Fruit fly (Drosophila melanogaster) whole organism, embryonic: ENCODE data around the gene Ir68b.
A peak's percentile ranks its signal among the peaks of the same experiment; 100 is the strongest.

Source experiments
- Ada2b ChIP-seq: fragments of 200-800 bp; sonication (Bioruptor generic); IDR thresholded peaks from 2 replicates; pipeline ENCODE4 v1.3.6; 2022; ENCODE audit warnings: missing biosample characterization, missing genetic modification characterization
- Atf-2 ChIP-seq: fragments of 200-800 bp; sonication (Bioruptor generic); optimal IDR thresholded peaks from 2 replicates; lab custom pipeline; 2016; ENCODE audit warnings: missing biosample characterization, missing genetic modification characterization
- Bdp1 ChIP-seq: fragments of 200-800 bp; sonication (Bioruptor generic); optimal IDR thresholded peaks from 3 replicates; lab custom pipeline; 2016; ENCODE audit warnings: missing biosample characterization, missing genetic modification characterization
- Blimp-1 ChIP-seq: fragments of 200-800 bp; sonication (Bioruptor generic); optimal IDR thresholded peaks from 3 replicates; lab custom pipeline; 2018; ENCODE audit warnings: missing biosample characterization, missing genetic modification characterization, mild to moderate bottlenecking, moderate library complexity, missing genetic modification reagents
- CG11247 ChIP-seq: fragments of 200-800 bp; sonication (Bioruptor generic); IDR thresholded peaks from 2 replicates; pipeline ENCODE4 v1.3.6; 2022; ENCODE audit warnings: missing biosample characterization, missing genetic modification characterization
- CG11398 ChIP-seq: fragments of 200-800 bp; sonication (Bioruptor generic); optimal IDR thresholded peaks from 2 replicates; lab custom pipeline; 2016; ENCODE audit warnings: missing biosample characterization, missing genetic modification characterization
- CG12391 ChIP-seq: fragments of 200-800 bp; sonication (Bioruptor generic); optimal IDR thresholded peaks from 3 replicates; lab custom pipeline; 2018; ENCODE audit warnings: missing biosample characterization, mild to moderate bottlenecking, missing genetic modification characterization, moderate library complexity
- CG12659 ChIP-seq: fragments of 200-800 bp; sonication (Bioruptor generic); optimal IDR thresholded peaks from 3 replicates; lab custom pipeline; 2017; ENCODE audit warnings: mild to moderate bottlenecking, missing biosample characterization, missing genetic modification reagents, missing genetic modification characterization
- CG14050 ChIP-seq: fragments of 200-800 bp; sonication (Bioruptor generic); IDR thresholded peaks from 3 replicates; pipeline ENCODE4 v1.3.6; 2022; ENCODE audit warnings: missing biosample characterization, missing genetic modification characterization
- CG14860 ChIP-seq: fragments of 200-800 bp; sonication (Bioruptor generic); IDR thresholded peaks from 3 replicates; pipeline ENCODE4 v1.3.6; 2022; ENCODE audit warnings: missing biosample characterization, missing genetic modification characterization; ENCODE audit not compliant: partially characterized antibody
- CG18764 ChIP-seq: fragments of 200-800 bp; sonication (Bioruptor generic); optimal IDR thresholded peaks from 3 replicates; lab custom pipeline; 2016; ENCODE audit warnings: missing biosample characterization, missing genetic modification characterization
- CG2678 ChIP-seq: fragments of 200-800 bp; sonication (Bioruptor generic); optimal IDR thresholded peaks from 3 replicates; lab custom pipeline; 2019; ENCODE audit warnings: missing biosample characterization, mild to moderate bottlenecking, missing genetic modification characterization, moderate library complexity
- CG32767 ChIP-seq: fragments of 200-800 bp; sonication (Bioruptor generic); IDR thresholded peaks from 2 replicates; pipeline ENCODE4 v1.3.6; 2022; ENCODE audit warnings: missing biosample characterization, missing genetic modification characterization
- CG3995 ChIP-seq: fragments of 200-800 bp; sonication (Bioruptor generic); optimal IDR thresholded peaks from 3 replicates; lab custom pipeline; 2016; ENCODE audit warnings: missing biosample characterization, missing genetic modification characterization
- CG42726 ChIP-seq: fragments of 200-800 bp; sonication (Bioruptor generic); IDR thresholded peaks from 2 replicates; pipeline ENCODE4 v1.3.6; 2022; ENCODE audit warnings: missing biosample characterization, missing genetic modification characterization; ENCODE audit not compliant: partially characterized antibody
- CG4282 ChIP-seq: fragments of 200-800 bp; sonication (Bioruptor generic); optimal IDR thresholded peaks from 2 replicates; lab custom pipeline; 2016; ENCODE audit warnings: missing biosample characterization, missing genetic modification characterization
- CG4820 ChIP-seq: fragments of 200-800 bp; sonication (Bioruptor generic); optimal IDR thresholded peaks from 3 replicates; lab custom pipeline; 2016; ENCODE audit warnings: missing biosample characterization, missing genetic modification characterization
- CG6813 ChIP-seq: fragments of 200-800 bp; sonication (Bioruptor generic); optimal IDR thresholded peaks from 2 replicates; lab custom pipeline; 2017; ENCODE audit warnings: missing biosample characterization, missing genetic modification characterization, mild to moderate bottlenecking, moderate library complexity, missing genetic modification reagents
- CG7745 ChIP-seq: fragments of 200-800 bp; sonication (Bioruptor generic); optimal IDR thresholded peaks from 2 replicates; lab custom pipeline; 2018; ENCODE audit warnings: missing biosample characterization, mild to moderate bottlenecking, missing genetic modification characterization, moderate library complexity
- CHES-1-like ChIP-seq: fragments of 200-800 bp; sonication (Bioruptor generic); optimal IDR thresholded peaks from 2 replicates; lab custom pipeline; 2016; ENCODE audit warnings: missing biosample characterization, missing genetic modification characterization
- Dfd ChIP-seq, 2 experiments: fragments of >200 bp; optimal IDR thresholded peaks; 2 replicates each; lab custom pipeline; 2017; ENCODE audit warnings: missing biosample characterization in 2 of 2, missing genetic modification characterization in 2 of 2
- Eip74EF ChIP-seq, 2 experiments: fragments of 200-800 bp in 1 of 2; fragments of >200 bp in 1 of 2; sonication (Bioruptor generic) in 1 of 2; optimal IDR thresholded peaks; 2 replicates each; lab custom pipeline; 2017 to 2019; ENCODE audit warnings: missing biosample characterization in 2 of 2, missing genetic modification characterization in 2 of 2, mild to moderate bottlenecking in 1 of 2, moderate library complexity in 1 of 2
- Gug ChIP-seq: fragments of 200-800 bp; sonication (Bioruptor generic); IDR thresholded peaks from 4 replicates; pipeline ENCODE4 v1.3.6; 2022; ENCODE audit warnings: missing biosample characterization, missing genetic modification characterization
- Jarid2 ChIP-seq: fragments of 200-800 bp; sonication (Bioruptor generic); optimal IDR thresholded peaks from 3 replicates; lab custom pipeline; 2017; ENCODE audit warnings: mild to moderate bottlenecking, missing biosample characterization, missing genetic modification reagents, missing genetic modification characterization
- Mad ChIP-seq: fragments of 200-800 bp; sonication (Bioruptor generic); optimal IDR thresholded peaks from 2 replicates; lab custom pipeline; 2016; ENCODE audit warnings: missing biosample characterization, missing genetic modification characterization
- Side ChIP-seq: fragments of 200-800 bp; sonication (Bioruptor generic); optimal IDR thresholded peaks from 2 replicates; lab custom pipeline; 2016; ENCODE audit warnings: missing biosample characterization, missing genetic modification characterization
- Sry-δ ChIP-seq: fragments of 200-800 bp; sonication (Bioruptor generic); optimal IDR thresholded peaks from 2 replicates; lab custom pipeline; 2016; ENCODE audit warnings: missing biosample characterization, missing genetic modification characterization
- Usf ChIP-seq: fragments of 200-800 bp; sonication (Bioruptor generic); optimal IDR thresholded peaks from 2 replicates; lab custom pipeline; 2017; ENCODE audit warnings: missing genotype, missing biosample characterization, missing genetic modification characterization
- Xrp1 ChIP-seq: fragments of 200-800 bp; sonication (Bioruptor generic); IDR thresholded peaks from 2 replicates; pipeline ENCODE4 v1.3.6; 2022; ENCODE audit warnings: missing biosample characterization, missing genetic modification characterization
- aop ChIP-seq: fragments of 200-800 bp; sonication (Bioruptor generic); IDR thresholded peaks from 2 replicates; pipeline ENCODE4 v1.3.6; 2022; ENCODE audit warnings: missing biosample characterization, missing genetic modification characterization
- ato ChIP-seq: fragments of 200-800 bp; sonication (Bioruptor generic); IDR thresholded peaks from 2 replicates; pipeline ENCODE4 v1.3.6; 2022; ENCODE audit warnings: missing biosample characterization, missing genetic modification characterization; ENCODE audit not compliant: partially characterized antibody
- bab2 ChIP-seq: fragments of 200-800 bp; sonication (Bioruptor generic); optimal IDR thresholded peaks from 2 replicates; lab custom pipeline; 2016; ENCODE audit warnings: missing biosample characterization, missing genetic modification characterization
- caup ChIP-seq: fragments of 200-800 bp; sonication (Bioruptor generic); optimal IDR thresholded peaks from 3 replicates; lab custom pipeline; 2017; ENCODE audit warnings: missing biosample characterization, mild to moderate bottlenecking, missing genetic modification characterization, moderate library complexity; ENCODE audit not compliant: severe bottlenecking
- ci ChIP-seq: fragments of 200-800 bp; sonication (Bioruptor generic); IDR thresholded peaks from 3 replicates; pipeline ENCODE4 v1.3.6; 2022; ENCODE audit warnings: missing biosample characterization, missing genetic modification characterization
- croc ChIP-seq: fragments of 200-800 bp; sonication (Bioruptor generic); conservative IDR thresholded peaks from 3 replicates; pipeline ENCODE4 v1.3.6; 2022; ENCODE audit warnings: missing biosample characterization, missing genetic modification characterization
- ftz-f1 ChIP-seq: fragments of 200-800 bp; sonication (Bioruptor generic); optimal IDR thresholded peaks from 2 replicates; lab custom pipeline; 2016; ENCODE audit warnings: missing biosample characterization, missing genetic modification characterization
- gce ChIP-seq: fragments of 200-800 bp; sonication (Bioruptor generic); IDR thresholded peaks from 3 replicates; pipeline ENCODE4 v1.3.6; 2022; ENCODE audit warnings: missing biosample characterization, missing genetic modification characterization
- gfzf ChIP-seq: fragments of 200-800 bp; sonication (Bioruptor generic); optimal IDR thresholded peaks from 2 replicates; lab custom pipeline; 2016; ENCODE audit warnings: missing biosample characterization, mild to moderate bottlenecking, missing genetic modification characterization, moderate library complexity
- mld ChIP-seq: fragments of 200-800 bp; sonication (Bioruptor generic); IDR thresholded peaks from 3 replicates; pipeline ENCODE4 v1.3.6; 2022; ENCODE audit warnings: missing biosample characterization, missing genetic modification characterization; ENCODE audit not compliant: partially characterized antibody
- p53 ChIP-seq: fragments of 200-800 bp; sonication (Bioruptor generic); optimal IDR thresholded peaks from 2 replicates; lab custom pipeline; 2016; ENCODE audit warnings: missing biosample characterization, missing genetic modification characterization
- pfk ChIP-seq: fragments of 200-800 bp; sonication (Bioruptor generic); optimal IDR thresholded peaks from 2 replicates; lab custom pipeline; 2018; ENCODE audit warnings: missing biosample characterization, mild to moderate bottlenecking, missing genetic modification characterization, moderate library complexity
- pros ChIP-seq: fragments of 200-800 bp; sonication (Bioruptor generic); optimal IDR thresholded peaks from 3 replicates; lab custom pipeline; 2019; ENCODE audit warnings: missing biosample characterization, mild to moderate bottlenecking, missing genetic modification characterization, moderate library complexity
- pzg ChIP-seq: fragments of 200-800 bp; sonication (Bioruptor generic); optimal IDR thresholded peaks from 3 replicates; lab custom pipeline; 2018; ENCODE audit warnings: missing biosample characterization, mild to moderate bottlenecking, missing genetic modification characterization, moderate library complexity
- sisA ChIP-seq: fragments of 200-800 bp; sonication (Bioruptor generic); IDR thresholded peaks from 2 replicates; pipeline ENCODE4 v1.3.6; 2022; ENCODE audit warnings: missing biosample characterization, missing genetic modification characterization
- ttk ChIP-seq: fragments of 200-800 bp; sonication (Bioruptor generic); IDR thresholded peaks from 2 replicates; pipeline ENCODE4 v2.1.2; 2022; ENCODE audit warnings: missing biosample characterization, missing genetic modification characterization
- unpg ChIP-seq: fragments of 200-800 bp; sonication (Bioruptor generic); optimal IDR thresholded peaks from 3 replicates; lab custom pipeline; 2018; ENCODE audit warnings: missing biosample characterization, mild to moderate bottlenecking, missing genetic modification characterization, moderate library complexity
- vfl ChIP-seq: fragments of 200-800 bp; sonication (Bioruptor generic); optimal IDR thresholded peaks from 2 replicates; lab custom pipeline; 2016; ENCODE audit warnings: missing biosample characterization, missing genetic modification characterization
- vvl ChIP-seq: fragments of 200-800 bp; sonication (Bioruptor generic); IDR thresholded peaks from 2 replicates; pipeline ENCODE4 v1.3.6; 2022; ENCODE audit warnings: missing biosample characterization, missing genetic modification characterization

Gene Ir68b

DNA sequence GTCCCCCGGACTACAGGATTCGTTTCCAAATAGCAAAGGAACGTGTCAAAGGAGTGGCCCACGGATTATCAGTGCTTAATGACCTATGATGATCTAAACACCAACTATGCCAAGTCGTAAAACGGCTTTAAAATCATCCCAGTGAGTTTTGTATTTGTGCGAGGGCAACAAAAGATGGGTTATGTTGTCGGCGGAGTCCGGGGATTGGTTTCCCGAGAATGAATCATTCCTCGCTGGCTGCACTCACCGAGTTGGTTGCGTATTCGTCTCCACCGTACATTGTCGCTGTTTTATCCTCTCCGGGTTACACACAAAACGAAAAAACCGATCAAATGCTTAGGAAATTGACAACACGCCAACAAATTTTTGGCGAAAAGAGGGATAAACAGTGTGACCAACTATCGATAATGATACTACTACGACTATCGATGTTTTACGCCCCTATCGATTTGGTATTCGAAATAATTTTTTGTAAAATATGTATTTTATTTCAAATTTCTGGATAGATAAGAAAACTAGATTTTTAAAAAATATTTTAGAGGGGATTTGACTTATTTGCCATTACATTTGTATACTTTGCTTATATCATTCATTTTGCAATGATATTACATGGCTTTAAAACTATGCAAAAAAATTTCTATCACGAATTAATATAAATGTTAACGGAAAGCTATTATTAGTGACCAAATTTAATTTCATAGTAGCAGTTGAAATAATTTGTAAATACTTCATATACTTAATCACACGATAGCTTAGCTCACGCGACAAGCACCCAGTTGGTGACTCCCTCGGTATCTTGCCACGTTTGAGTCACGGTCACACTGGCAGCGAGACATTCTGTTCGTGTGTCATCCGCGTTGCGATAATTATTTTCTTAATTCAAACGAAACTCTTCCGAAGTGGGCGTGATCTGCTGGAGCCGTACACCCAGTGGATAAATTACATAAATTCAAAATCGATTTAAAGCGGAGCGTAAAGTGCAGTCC is 18.8 kb upstream of the Ir68b start, which contains the start of the genes eIF3l and Nrx-IV (continued):
- TF ChIP-seq croc (GFP tag; lab: Robert Waterston, UW) (no peak), CG32767 (GFP tag; lab: Robert Waterston, UW) (no peak), ato (GFP tag; lab: Robert Waterston, UW) (no peak), CG3995 (GFP tag; lab: Kevin White, UChicago) (peak; percentile 69), Bdp1 (GFP tag; lab: Kevin White, UChicago) (no peak), Blimp-1 (GFP tag; lab: Kevin White, UChicago) (no peak), bab2 (GFP tag; lab: Kevin White, UChicago) (no peak), ftz-f1 (no peak), CG4282 (GFP tag; lab: Kevin White, UChicago) (no peak), CG14860 (GFP tag; lab: Robert Waterston, UW) (peak; percentile 48; the same call in 1 of the 3 replicates), CG2678 (tag; lab: Kevin White, UChicago) (no peak), Xrp1 (GFP tag; lab: Robert Waterston, UW) (no peak), ttk (no peak), aop (no peak), Atf-2 (GFP tag; lab: Kevin White, UChicago) (no peak), CG4820 (GFP tag; lab: Kevin White, UChicago) (no peak), gfzf (GFP tag; lab: Kevin White, UChicago) (peak; percentile 81), gce (GFP tag; lab: Robert Waterston, UW) (no peak), unpg (GFP tag; lab: Kevin White, UChicago) (no peak), pzg (GFP tag; lab: Kevin White, UChicago) (peak; percentile 61), CG6813 (GFP tag; lab: Kevin White, UChicago) (no peak), sisA (GFP tag; lab: Robert Waterston, UW) (no peak), CG11247 (no peak), CG18764 (GFP tag; lab: Kevin White, UChicago) (no peak), pros (GFP tag; lab: Kevin White, UChicago) (no peak), Dfd (GFP tag; optimal IDR thresholded peaks at IDR 0.05; lab: Kevin White, UChicago) (no peak), ci (GFP tag; lab: Robert Waterston, UW) (peak; percentile 28; the same call in 1 of the 3 replicates), Side (no peak), pfk (no peak), CG7745 (no peak), Ada2b (GFP tag; lab: Robert Waterston, UW) (no peak), vfl (GFP tag; lab: Kevin White, UChicago) (no peak), CG11398 (GFP tag; lab: Kevin White, UChicago) (no peak), p53 (GFP tag; lab: Kevin White, UChicago) (no peak), CHES-1-like (GFP tag; lab: Kevin White, UChicago) (no peak), mld (GFP tag; lab: Robert Waterston, UW) (no peak), CG12391 (tag; lab: Kevin White, UChicago) (peak; percentile 42), Jarid2 (no peak), CG12659 (GFP tag; lab: Kevin White, UChicago) (peak; percentile 35), caup (GFP tag; lab: Kevin White, UChicago) (no peak), Sry-δ (GFP tag; lab: Kevin White, UChicago) (peak; percentile 74), CG14050 (GFP tag; lab: Robert Waterston, UW) (no peak), Mad (no peak), Usf (GFP tag; lab: Kevin White, UChicago) (no peak), CG42726 (GFP tag; lab: Robert Waterston, UW) (peak; percentile 57), vvl (no peak), Eip74EF (GFP tag; optimal IDR thresholded peaks at IDR 0.05; lab: Kevin White, UChicago) (no peak), Gug (GFP tag; lab: Robert Waterston, UW) (no peak)
